Fruit fly (Drosophila melanogaster): ENCODE data around the gene CG42331.
A peak's percentile ranks its signal among the peaks of the same experiment; 100 is the strongest.

Gene CG42331

DNA sequence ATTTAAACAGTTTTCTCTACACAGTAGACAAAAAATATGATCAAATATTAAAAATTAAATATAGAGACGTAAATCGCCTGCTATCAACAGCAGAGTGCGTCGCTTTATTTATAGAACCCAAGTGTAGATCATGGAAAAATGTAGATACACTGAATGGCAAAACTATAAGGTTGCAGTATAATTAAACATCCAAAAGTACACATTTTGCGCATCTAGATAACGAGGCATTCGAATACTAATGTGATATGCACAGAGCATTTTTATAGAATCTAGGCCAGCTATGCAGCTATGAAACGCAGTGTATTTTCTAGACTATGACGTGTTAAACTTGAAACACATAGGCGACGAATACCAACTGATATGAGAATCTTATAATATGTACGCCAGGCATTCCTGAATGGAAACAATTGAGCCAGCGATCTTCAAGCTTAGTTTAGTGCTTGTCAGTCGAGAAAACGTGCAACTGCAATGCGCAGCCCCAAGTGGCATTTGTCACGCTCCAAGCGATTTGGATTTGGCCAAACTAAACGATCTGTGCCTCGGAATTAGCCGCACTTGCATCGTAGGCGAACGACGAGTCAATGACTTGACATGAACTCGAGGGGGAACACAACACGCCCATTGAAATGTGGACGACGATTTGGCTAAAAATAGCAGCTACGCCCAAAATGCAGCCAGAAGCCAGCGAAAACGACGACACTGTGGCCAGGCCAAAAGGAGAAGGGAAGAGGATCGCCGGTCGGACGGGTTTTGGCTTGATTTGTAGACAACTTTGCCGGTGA, 39.1 kb downstream of the CG42331 start:
- TF ChIP-seq EcR (GFP tag; optimal IDR thresholded peaks at IDR 0.05) (peak in 1 of 2 experiments; percentile 89), CG8478 (optimal IDR thresholded peaks at IDR 0.05) (no peak)

DNA sequence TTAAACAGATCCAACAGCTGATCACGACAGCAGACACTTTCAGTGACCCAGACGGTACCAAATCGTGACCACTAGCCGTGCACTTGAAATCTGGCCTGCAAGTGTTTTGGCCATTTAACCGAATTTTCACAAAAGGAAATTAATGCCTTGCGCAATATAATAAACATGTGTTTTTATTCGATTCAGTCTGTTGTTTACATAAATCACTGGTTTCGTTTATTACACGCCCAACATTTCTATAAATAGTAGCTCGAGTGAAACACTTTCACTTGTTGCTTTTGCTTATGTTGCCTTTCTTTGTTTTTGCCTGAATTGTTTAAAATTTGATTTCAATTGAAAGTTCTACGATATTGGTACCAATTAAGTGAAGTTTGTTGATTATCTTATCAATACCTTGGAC, 40.4 kb downstream of the CG42331 start:
- TF ChIP-seq CG8478 (optimal IDR thresholded peaks at IDR 0.05), result no peak
- no peak for TF ChIP-seq Dll (optimal IDR thresholded peaks at IDR 0.05)

dm6 chr3R:24812987-24813636, 41.1 kb downstream of the CG42331 start:
- no peak for TF ChIP-seq Dll (optimal IDR thresholded peaks at IDR 0.05)
- no peak for TF ChIP-seq usp (GFP tag; optimal IDR thresholded peaks at IDR 0.05)
- no peak for TF ChIP-seq psq (optimal IDR thresholded peaks at IDR 0.05)
- no peak for TF ChIP-seq CG8478 (optimal IDR thresholded peaks at IDR 0.05)
- no peak for TF ChIP-seq EcR (GFP tag; optimal IDR thresholded peaks at IDR 0.05)
- no peak for TF ChIP-seq pan (optimal IDR thresholded peaks at IDR 0.05)

- TF ChIP-seq EcR (GFP tag; optimal IDR thresholded peaks at IDR 0.05) (no peak), usp (GFP tag; optimal IDR thresholded peaks at IDR 0.05) (no peak), Dll (optimal IDR thresholded peaks at IDR 0.05) (no peak), pan (optimal IDR thresholded peaks at IDR 0.05) (no peak), CG8478 (optimal IDR thresholded peaks at IDR 0.05) (no peak), psq (optimal IDR thresholded peaks at IDR 0.05) (no peak)
These were observed 41.8 kb downstream of the CG42331 start, which contains the start of the genes lili and CG34150 for dm6 chr3R:24813637-24814301. Gene lili, minus strand, starts transcription at chr3R:24814012. Gene CG34150, plus strand, starts transcription at chr3R:24814262.

- TF ChIP-seq Dll (optimal IDR thresholded peaks at IDR 0.05) (no peak), CG8478 (optimal IDR thresholded peaks at IDR 0.05) (no peak), pan (optimal IDR thresholded peaks at IDR 0.05) (no peak), usp (GFP tag; optimal IDR thresholded peaks at IDR 0.05) (no peak), EcR (GFP tag; optimal IDR thresholded peaks at IDR 0.05) (no peak), psq (optimal IDR thresholded peaks at IDR 0.05) (no peak)
These were observed 45.2 kb downstream of the CG42331 start, which contains the start of the genes CG5808 and Saf-B for dm6 chr3R:24816993-24817854. Gene CG5808, minus strand, starts transcription at chr3R:24817007. Gene Saf-B, plus strand, starts transcription at chr3R:24817464.

dm6 chr3R:24823061-24823460, 51.1 kb downstream of the CG42331 start:
- TF ChIP-seq usp (GFP tag; optimal IDR thresholded peaks at IDR 0.05) (no peak), pan (optimal IDR thresholded peaks at IDR 0.05) (no peak), EcR (GFP tag; optimal IDR thresholded peaks at IDR 0.05) (no peak), Dll (optimal IDR thresholded peaks at IDR 0.05) (no peak), psq (optimal IDR thresholded peaks at IDR 0.05) (no peak)

- no peak for TF ChIP-seq Dll (optimal IDR thresholded peaks at IDR 0.05)
- no peak for TF ChIP-seq psq (optimal IDR thresholded peaks at IDR 0.05)
These were observed 53.6 kb downstream of the CG42331 start, which contains the start of gene niki for dm6 chr3R:24825548-24825947. Gene niki, minus strand, starts transcription at chr3R:24825648.

DNA sequence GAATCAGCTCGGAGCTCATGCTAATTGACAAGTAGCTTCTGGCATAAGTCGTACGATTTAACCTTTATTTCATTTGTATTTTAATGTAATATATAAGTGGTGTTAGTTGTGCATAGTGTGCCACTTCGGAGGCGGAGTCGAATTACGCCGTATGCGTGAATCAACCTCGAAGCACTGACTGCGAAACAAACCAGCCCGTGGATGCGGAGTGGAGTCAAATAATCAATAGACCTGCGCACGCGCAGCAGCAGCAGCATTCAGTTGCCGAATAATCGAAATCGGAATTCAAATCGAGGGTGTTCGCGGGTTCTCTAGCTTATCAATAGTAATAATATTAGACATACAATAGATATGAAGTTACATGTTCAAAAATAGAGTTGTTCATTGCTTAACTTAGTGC, 56.3 kb downstream of the CG42331 start, which contains the start of gene RabX4:
Gene RabX4, minus strand, starts transcription at position 176 of the 400 bp plus-strand sequence.
- TF ChIP-seq CG8478 (optimal IDR thresholded peaks at IDR 0.05) (no peak), Dll (optimal IDR thresholded peaks at IDR 0.05) (no peak), pan (optimal IDR thresholded peaks at IDR 0.05) (no peak), usp (GFP tag; optimal IDR thresholded peaks at IDR 0.05) (no peak), EcR (GFP tag; optimal IDR thresholded peaks at IDR 0.05) (no peak), psq (optimal IDR thresholded peaks at IDR 0.05) (no peak)

DNA sequence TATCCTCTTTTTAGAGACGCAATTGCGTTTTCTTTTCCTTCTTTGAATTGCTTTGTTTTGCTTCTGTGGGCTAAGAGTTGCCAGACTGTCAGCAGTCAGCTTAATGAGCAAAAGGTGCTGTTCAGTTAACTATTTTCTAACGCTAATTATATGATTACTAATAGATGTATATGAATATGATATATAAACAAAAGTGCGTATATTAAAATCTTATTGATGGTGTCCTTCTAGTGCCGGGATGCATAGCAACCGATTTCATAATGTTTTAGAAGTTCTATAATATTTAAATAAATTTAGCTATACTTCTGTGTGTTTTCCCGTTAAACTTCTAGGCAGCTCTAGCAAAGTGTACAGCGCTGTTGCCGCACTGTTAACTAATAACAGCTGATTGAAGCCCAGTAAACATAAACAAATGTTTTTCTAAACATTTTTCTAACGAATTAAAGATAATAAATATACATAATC, 57.9 kb downstream of the CG42331 start, which contains the start of the genes Kaz and CG43273:
Gene Kaz, minus strand, starts transcription at position 73 of the 465 bp plus-strand sequence.
Gene CG43273, plus strand, starts transcription at position 415 of the 465 bp plus-strand sequence.
- no peak for TF ChIP-seq usp (GFP tag; optimal IDR thresholded peaks at IDR 0.05)
- no peak for TF ChIP-seq CG8478 (optimal IDR thresholded peaks at IDR 0.05)
- TF ChIP-seq psq (optimal IDR thresholded peaks at IDR 0.05), result no peak
- TF ChIP-seq Dll (optimal IDR thresholded peaks at IDR 0.05), result no peak
- TF ChIP-seq pan (optimal IDR thresholded peaks at IDR 0.05), result no peak
- TF ChIP-seq EcR (GFP tag; optimal IDR thresholded peaks at IDR 0.05), result no peak

- TF ChIP-seq CG8478 (optimal IDR thresholded peaks at IDR 0.05) (no peak), Dll (optimal IDR thresholded peaks at IDR 0.05) (no peak), EcR (GFP tag; optimal IDR thresholded peaks at IDR 0.05) (no peak), psq (optimal IDR thresholded peaks at IDR 0.05) (no peak), usp (GFP tag; optimal IDR thresholded peaks at IDR 0.05) (no peak), pan (optimal IDR thresholded peaks at IDR 0.05) (no peak)
These were observed 61.7 kb downstream of the CG42331 start, which contains the start of gene sosie for dm6 chr3R:24833652-24834051. Gene sosie, plus strand, starts transcription at chr3R:24833952.
